Worm (Caenorhabditis elegans) whole organism, young adult: Measurements from ENCODE around the gene R08C7.1.

Source experiments
- T26A5.8 ChIP-seq: sonication (generic microtip); optimal IDR thresholded peaks from 2 replicates; lab custom pipeline; 2016; ENCODE audit warnings: missing genetic modification characterization, missing compliant biosample characterization
- ccch-3 ChIP-seq: fragments of 200-800 bp; sonication (Bioruptor generic); optimal IDR thresholded peaks from 2 replicates; lab custom pipeline; 2018; ENCODE audit warnings: mild to moderate bottlenecking, missing genetic modification characterization, missing compliant biosample characterization
- dpl-1 ChIP-seq: fragments of 150-350 bp; optimal IDR thresholded peaks from 2 replicates; lab custom pipeline; 2014; ENCODE audit warnings: missing biosample characterization, missing genetic modification reagents, missing genetic modification characterization
- gei-17 ChIP-seq: fragments of 200-800 bp; sonication (Bioruptor generic); optimal IDR thresholded peaks from 2 replicates; lab custom pipeline; 2018; ENCODE audit warnings: mild to moderate bottlenecking, missing genetic modification characterization, missing compliant biosample characterization
- hsf-1 ChIP-seq: fragments of 200-800 bp; sonication (Bioruptor generic); IDR thresholded peaks from 2 replicates; pipeline ENCODE4 v1.3.6; 2022; ENCODE audit warnings: missing genetic modification reagents, missing genetic modification characterization, missing compliant biosample characterization
- sea-2 ChIP-seq: fragments of 200-800 bp; sonication (Bioruptor generic); IDR thresholded peaks from 2 replicates; pipeline ENCODE4 v1.3.6; 2022; ENCODE audit warnings: missing genetic modification characterization, missing compliant biosample characterization

DNA sequence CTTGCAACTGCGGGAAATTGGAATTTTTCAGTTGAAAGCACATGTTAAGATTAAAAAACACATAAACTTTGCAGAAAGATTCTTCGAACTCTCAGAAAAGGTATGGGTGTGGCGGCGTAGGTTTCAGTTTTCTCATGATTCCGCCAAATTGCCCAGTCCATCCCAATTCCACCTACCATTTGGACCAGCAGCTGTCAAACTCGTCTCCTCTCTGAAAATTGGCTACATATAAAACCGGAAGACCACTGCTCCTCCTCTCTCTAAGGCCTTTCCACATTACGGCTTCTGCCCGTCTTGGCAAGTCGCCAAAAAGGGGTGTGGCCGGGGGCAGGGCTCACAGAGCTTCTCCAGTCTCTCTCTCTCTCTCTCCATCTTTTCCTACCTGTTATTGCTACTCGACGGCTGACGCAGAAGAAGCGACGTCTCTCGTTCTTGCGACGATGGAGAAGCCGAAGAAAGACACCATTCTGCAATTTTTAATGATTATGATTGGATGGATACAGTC lies 38.5 kb downstream of the R08C7.1 start, which contains the start of gene ZK180.7:
- TF ChIP-seq gei-17 (no peak), hsf-1 (GFP tag; lab: Robert Waterston, UW) (no peak), T26A5.8 (tag; lab: Kevin White, UChicago) (no peak), dpl-1 (GFP tag; lab: Kevin White, UChicago) (no peak), sea-2 (GFP tag; lab: Robert Waterston, UW) (no peak), ccch-3 (no peak)
